Worm (Caenorhabditis elegans) whole organism, young adult: ENCODE results near the gene C52B9.10.

ENCODE experiments used
- B0336.3 ChIP-seq: fragments of 200-800 bp; sonication (Bioruptor generic); IDR thresholded peaks from 2 replicates; pipeline ENCODE4 v1.3.6; 2022; ENCODE audit warnings: missing genetic modification characterization, missing compliant biosample characterization
- C06A6.2 ChIP-seq: fragments of 200-800 bp; sonication (Bioruptor generic); conservative IDR thresholded peaks from 2 replicates; pipeline ENCODE4 v1.3.6; 2022; ENCODE audit warnings: missing genetic modification characterization, missing compliant biosample characterization
- F33H1.4 ChIP-seq: fragments of 200-800 bp; sonication (Bioruptor generic); IDR thresholded peaks from 2 replicates; pipeline ENCODE4 v1.3.6; 2022; ENCODE audit warnings: missing genetic modification reagents, missing genetic modification characterization, missing compliant biosample characterization
- F37B4.10 ChIP-seq: fragments of 200-800 bp; sonication (Bioruptor generic); IDR thresholded peaks from 2 replicates; pipeline ENCODE4 v1.3.6; 2022; ENCODE audit warnings: missing genetic modification characterization, missing compliant biosample characterization
- F39B2.1 ChIP-seq: fragments of 200-800 bp; sonication (Bioruptor generic); IDR thresholded peaks from 2 replicates; pipeline ENCODE4 v1.3.6; 2022; ENCODE audit warnings: missing genetic modification reagents, missing genetic modification characterization, missing compliant biosample characterization
- F57A8.1 ChIP-seq: fragments of 200-800 bp; sonication (Bioruptor generic); optimal IDR thresholded peaks from 2 replicates; lab custom pipeline; 2018; ENCODE audit warnings: mild to moderate bottlenecking, missing genetic modification characterization, moderate library complexity, missing compliant biosample characterization
- Y95B8A.8 ChIP-seq: fragments of 200-800 bp; sonication (Bioruptor generic); IDR thresholded peaks from 2 replicates; pipeline ENCODE4 v1.3.6; 2022; ENCODE audit warnings: missing genetic modification reagents, missing genetic modification characterization, missing compliant biosample characterization
- ZK185.1 ChIP-seq: sonication (generic microtip); optimal IDR thresholded peaks from 2 replicates; lab custom pipeline; 2016; ENCODE audit warnings: mild to moderate bottlenecking, missing genetic modification characterization, missing compliant biosample characterization; ENCODE audit not compliant: poor library complexity, severe bottlenecking
- aptf-3 ChIP-seq: fragments of 200-800 bp; sonication (Bioruptor generic); IDR thresholded peaks from 2 replicates; pipeline ENCODE4 v1.3.6; 2022; ENCODE audit warnings: missing genetic modification characterization, missing compliant biosample characterization
- attf-6 ChIP-seq: fragments of 200-800 bp; sonication (Bioruptor generic); IDR thresholded peaks from 2 replicates; pipeline ENCODE4 v1.3.6; 2022; ENCODE audit warnings: missing genetic modification reagents, missing genetic modification characterization, missing compliant biosample characterization
- ccch-3 ChIP-seq: fragments of 200-800 bp; sonication (Bioruptor generic); optimal IDR thresholded peaks from 2 replicates; lab custom pipeline; 2018; ENCODE audit warnings: mild to moderate bottlenecking, missing genetic modification characterization, missing compliant biosample characterization
- ceh-100 ChIP-seq: fragments of 200-800 bp; sonication (Bioruptor generic); IDR thresholded peaks from 2 replicates; pipeline ENCODE4 v1.3.6; 2022; ENCODE audit warnings: missing genetic modification reagents, missing genetic modification characterization, missing compliant biosample characterization
- dox-1 ChIP-seq: fragments of 200-800 bp; sonication (Bioruptor generic); IDR thresholded peaks from 2 replicates; pipeline ENCODE4 v1.3.6; 2022; ENCODE audit warnings: missing genetic modification reagents, missing genetic modification characterization, missing compliant biosample characterization
- dpff-1 ChIP-seq: sonication (generic microtip); optimal IDR thresholded peaks from 2 replicates; lab custom pipeline; 2017; ENCODE audit warnings: mild to moderate bottlenecking, missing genetic modification characterization, missing compliant biosample characterization
- egl-18 ChIP-seq: fragments of 200-800 bp; sonication (Bioruptor generic); IDR thresholded peaks from 2 replicates; pipeline ENCODE4 v1.3.6; 2022; ENCODE audit warnings: missing genetic modification reagents, missing genetic modification characterization, missing compliant biosample characterization
- hmg-1.2 ChIP-seq: fragments of 200-800 bp; sonication (Bioruptor generic); IDR thresholded peaks from 2 replicates; pipeline ENCODE4 v1.3.6; 2022; ENCODE audit warnings: missing genetic modification reagents, missing genetic modification characterization, missing compliant biosample characterization
- hmg-20 ChIP-seq: fragments of 200-800 bp; sonication (Bioruptor generic); IDR thresholded peaks from 2 replicates; pipeline ENCODE4 v1.3.6; 2022; ENCODE audit warnings: missing genetic modification reagents, missing genetic modification characterization, missing compliant biosample characterization
- lin-26 ChIP-seq: fragments of 200-800 bp; sonication (Bioruptor generic); IDR thresholded peaks from 2 replicates; pipeline ENCODE4 v1.3.6; 2022; ENCODE audit warnings: missing genetic modification reagents, missing genetic modification characterization, missing compliant biosample characterization
- lin-54 ChIP-seq: fragments of 200-800 bp; sonication (Bioruptor generic); optimal IDR thresholded peaks from 2 replicates; lab custom pipeline; 2018; ENCODE audit warnings: mild to moderate bottlenecking, missing genetic modification characterization, missing compliant biosample characterization
- lsy-27 ChIP-seq: sonication (generic microtip); optimal IDR thresholded peaks from 2 replicates; lab custom pipeline; 2017; ENCODE audit warnings: missing genetic modification characterization, mild to moderate bottlenecking, missing compliant biosample characterization, antibody characterized with exemption, missing genotype, borderline replicate concordance; ENCODE audit not compliant: insufficient read depth
- madf-10 ChIP-seq: sonication (generic microtip); optimal IDR thresholded peaks from 2 replicates; lab custom pipeline; 2016; ENCODE audit warnings: mild to moderate bottlenecking, missing genetic modification characterization, missing compliant biosample characterization
- madf-6 ChIP-seq: fragments of 200-800 bp; sonication (Bioruptor generic); IDR thresholded peaks from 2 replicates; pipeline ENCODE4 v1.3.6; 2022; ENCODE audit warnings: missing genetic modification reagents, missing genetic modification characterization, missing compliant biosample characterization
- mel-28 ChIP-seq: sonication (generic microtip); optimal IDR thresholded peaks from 2 replicates; lab custom pipeline; 2016; ENCODE audit warnings: borderline replicate concordance, mild to moderate bottlenecking, missing genetic modification characterization, missing compliant biosample characterization
- mxl-1 ChIP-seq: sonication (generic microtip); optimal IDR thresholded peaks from 2 replicates; lab custom pipeline; 2016; ENCODE audit warnings: missing genetic modification characterization, missing compliant biosample characterization
- nfya-2 ChIP-seq: fragments of 200-800 bp; sonication (Bioruptor generic); IDR thresholded peaks from 2 replicates; pipeline ENCODE4 v1.3.6; 2022; ENCODE audit warnings: missing genetic modification reagents, missing genetic modification characterization, missing compliant biosample characterization
- nfyb-1 ChIP-seq: fragments of 200-800 bp; sonication (Bioruptor generic); IDR thresholded peaks from 2 replicates; pipeline ENCODE4 v1.3.6; 2022; ENCODE audit warnings: missing genetic modification reagents, missing genetic modification characterization, missing compliant biosample characterization
- nhr-120 ChIP-seq: fragments of 200-800 bp; sonication (Bioruptor generic); IDR thresholded peaks from 2 replicates; pipeline ENCODE4 v1.3.6; 2022; ENCODE audit warnings: missing genetic modification characterization, missing compliant biosample characterization
- nhr-80 ChIP-seq: sonication (generic microtip); optimal IDR thresholded peaks from 2 replicates; lab custom pipeline; 2016; ENCODE audit warnings: missing genetic modification characterization, missing compliant biosample characterization
- rec-8 ChIP-seq, 2 experiments: sonication (generic microtip); optimal IDR thresholded peaks; 2 replicates each; lab custom pipeline; 2016; ENCODE audit warnings: mild to moderate bottlenecking in 2 of 2, missing genetic modification characterization in 2 of 2, missing genetic modification reagents in 2 of 2, missing genotype in 2 of 2, missing biosample characterization in 1 of 2, missing compliant biosample characterization in 1 of 2, moderate library complexity in 1 of 2
- repo-1 ChIP-seq: sonication (generic microtip); optimal IDR thresholded peaks from 2 replicates; lab custom pipeline; 2017; ENCODE audit warnings: mild to moderate bottlenecking, missing genetic modification characterization, missing compliant biosample characterization
- sdz-38 ChIP-seq: sonication (generic microtip); optimal IDR thresholded peaks from 2 replicates; lab custom pipeline; 2016; ENCODE audit warnings: missing genotype, missing genetic modification characterization, missing compliant biosample characterization
- sea-2 ChIP-seq: fragments of 200-800 bp; sonication (Bioruptor generic); IDR thresholded peaks from 2 replicates; pipeline ENCODE4 v1.3.6; 2022; ENCODE audit warnings: missing genetic modification characterization, missing compliant biosample characterization
- sptf-2 ChIP-seq: fragments of 200-800 bp; sonication (Bioruptor generic); optimal IDR thresholded peaks from 2 replicates; lab custom pipeline; 2018; ENCODE audit warnings: mild to moderate bottlenecking, missing genetic modification characterization, missing compliant biosample characterization
- tlf-1 ChIP-seq: fragments of 200-800 bp; sonication (Bioruptor generic); optimal IDR thresholded peaks from 2 replicates; lab custom pipeline; 2018; ENCODE audit warnings: mild to moderate bottlenecking, missing genetic modification characterization, missing compliant biosample characterization
- zfh-2 ChIP-seq: fragments of 200-800 bp; sonication (Bioruptor generic); conservative IDR thresholded peaks from 2 replicates; pipeline ENCODE4 v1.3.6; 2022; ENCODE audit warnings: missing genetic modification reagents, missing genetic modification characterization, missing compliant biosample characterization
- ztf-22 ChIP-seq: fragments of 200-800 bp; sonication (Bioruptor generic); optimal IDR thresholded peaks from 2 replicates; lab custom pipeline; 2018; ENCODE audit warnings: mild to moderate bottlenecking, missing genetic modification characterization, moderate library complexity, missing compliant biosample characterization
- ztf-28 ChIP-seq: fragments of 200-800 bp; sonication (Bioruptor generic); IDR thresholded peaks from 2 replicates; pipeline ENCODE4 v1.3.6; 2022; ENCODE audit warnings: missing genetic modification reagents, missing genetic modification characterization, missing compliant biosample characterization

C52B9.10 gene

DNA sequence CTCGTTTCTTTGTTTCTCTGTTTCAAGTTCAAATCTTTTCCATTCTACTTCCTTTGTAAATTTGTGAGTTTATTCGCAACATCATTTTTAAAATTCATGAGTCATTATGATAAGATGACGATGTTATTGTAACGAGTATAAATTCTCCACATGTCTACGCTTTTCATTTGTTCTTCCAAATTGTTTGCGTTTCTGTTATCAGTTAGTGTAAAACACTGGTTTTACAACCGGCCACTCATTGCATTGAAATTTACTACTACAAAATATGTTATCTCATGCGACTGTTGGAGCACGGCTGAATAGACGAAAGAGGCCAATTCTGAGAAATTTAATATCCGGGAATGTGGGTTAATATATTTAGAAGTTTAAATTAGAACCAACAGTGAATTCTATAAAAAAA is 8.7 kb downstream of the C52B9.10 start, which contains the start of gene C52B9.19:
C52B9.19 (plus strand) TSS at position 176 of the 400 bp plus-strand sequence.
- no peak for TF ChIP-seq nfya-2 (GFP tag; lab: Robert Waterston, UW)
- TF ChIP-seq madf-10 (tag; lab: Kevin White, UChicago), result no peak
- no peak for TF ChIP-seq mxl-1
- no peak for TF ChIP-seq mel-28 (tag; lab: Kevin White, UChicago)
- TF ChIP-seq lin-26 (GFP tag; lab: Robert Waterston, UW), result no peak
- TF ChIP-seq ztf-22, result no peak
- no peak for TF ChIP-seq hmg-20 (GFP tag; lab: Robert Waterston, UW)
- TF ChIP-seq ceh-100, result no peak
- no peak for TF ChIP-seq ztf-28
- TF ChIP-seq nfyb-1 (GFP tag; lab: Robert Waterston, UW), result no peak
- TF ChIP-seq Y95B8A.8 (GFP tag; lab: Robert Waterston, UW), result no peak
- no peak for TF ChIP-seq aptf-3 (GFP tag; lab: Robert Waterston, UW)
- TF ChIP-seq egl-18 (GFP tag; lab: Robert Waterston, UW), result no peak
- no peak for TF ChIP-seq dox-1
- no peak for TF ChIP-seq sea-2 (GFP tag; lab: Robert Waterston, UW)
- TF ChIP-seq B0336.3 (GFP tag; lab: Robert Waterston, UW), result no peak
- no peak for TF ChIP-seq ZK185.1 (tag; lab: Kevin White, UChicago)
- no peak for TF ChIP-seq lsy-27 (tag; lab: Kevin White, UChicago)
- TF ChIP-seq F33H1.4 (GFP tag; lab: Robert Waterston, UW), result no peak
- TF ChIP-seq, all 124 proteins: peak for 0

DNA sequence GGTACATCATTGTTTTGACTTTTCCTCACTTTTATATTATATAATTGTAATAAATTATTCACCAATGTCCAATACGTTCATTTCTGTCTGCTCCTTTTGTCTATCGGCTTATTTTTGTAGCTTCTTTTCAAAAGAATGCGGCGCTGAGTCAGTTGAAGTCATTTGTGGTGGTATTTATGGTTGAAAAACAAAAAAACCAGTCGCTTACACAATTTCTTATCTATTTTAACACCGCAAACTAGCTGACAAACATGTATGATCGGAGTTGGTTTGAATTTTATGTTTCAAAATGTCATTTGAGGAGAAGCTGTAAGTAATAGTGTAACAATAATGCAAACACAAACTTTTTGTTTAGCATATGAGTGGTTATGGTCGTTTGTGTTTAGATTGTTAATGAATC is 10.3 kb downstream of the C52B9.10 start, which contains the start of gene ets-10:
ets-10 (plus strand) TSS at position 201 of the 400 bp plus-strand sequence.
- TF ChIP-seq F37B4.10 (GFP tag; lab: Robert Waterston, UW) (no peak), sptf-2 (no peak), nhr-120 (GFP tag; lab: Robert Waterston, UW) (no peak), rec-8 (tag; optimal IDR thresholded peaks at IDR 0.05; lab: Kevin White, UChicago) (no peak), tlf-1 (GFP tag; lab: Kevin White, UChicago) (no peak), hmg-1.2 (GFP tag; lab: Robert Waterston, UW) (no peak), zfh-2 (GFP tag; lab: Robert Waterston, UW) (no peak), dpff-1 (tag; lab: Kevin White, UChicago) (no peak), ccch-3 (GFP tag; lab: Kevin White, UChicago) (no peak), C06A6.2 (no peak), attf-6 (GFP tag; lab: Robert Waterston, UW) (no peak), F57A8.1 (GFP tag; lab: Kevin White, UChicago) (no peak), repo-1 (tag; lab: Kevin White, UChicago) (no peak), sdz-38 (tag; lab: Kevin White, UChicago) (no peak), lin-54 (GFP tag; lab: Kevin White, UChicago) (no peak), F39B2.1 (GFP tag; lab: Robert Waterston, UW) (no peak)

DNA sequence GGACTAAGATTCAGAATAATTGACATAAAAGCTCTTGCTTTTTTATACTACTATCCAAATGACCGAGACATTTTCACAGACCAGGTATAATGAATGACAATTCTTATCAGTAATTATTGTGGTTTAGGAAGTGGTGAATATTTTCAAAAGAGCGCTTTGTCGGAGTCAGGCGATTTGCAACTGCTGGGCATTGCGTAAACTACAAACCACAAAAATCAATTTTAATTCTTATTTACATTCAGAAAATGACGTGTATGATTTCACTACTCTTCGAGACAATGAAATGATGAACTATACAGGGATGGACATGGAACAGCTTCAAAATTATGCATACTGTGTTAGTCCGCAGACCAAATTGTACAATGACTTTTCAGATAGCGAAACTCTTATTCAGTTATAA is 10.8 kb downstream of the C52B9.10 start:
- TF ChIP-seq nhr-80 (tag; lab: Kevin White, UChicago) (peak; percentile 65), madf-6 (no peak)
